Fruit fly (Drosophila melanogaster) whole organism, prepupa: Measurements from ENCODE around the gene CG10348.

Experiments
- Blimp-1 ChIP-seq: fragments of 200-800 bp; sonication (Bioruptor generic); optimal IDR thresholded peaks from 3 replicates; lab custom pipeline; 2017; ENCODE audit warnings: missing biosample characterization, missing genetic modification characterization, mild to moderate bottlenecking, moderate library complexity, missing genetic modification reagents
- CG10669 ChIP-seq: fragments of 200-800 bp; sonication (Bioruptor generic); optimal IDR thresholded peaks from 3 replicates; lab custom pipeline; 2018; ENCODE audit warnings: missing biosample characterization, mild to moderate bottlenecking, missing genetic modification characterization, moderate library complexity
- CG11294 ChIP-seq: fragments of 200-800 bp; sonication (Bioruptor generic); IDR thresholded peaks from 2 replicates; pipeline ENCODE4 v1.3.6; 2022; ENCODE audit warnings: missing biosample characterization, missing genetic modification characterization
- CG11762 ChIP-seq: fragments of 200-800 bp; sonication (Bioruptor generic); optimal IDR thresholded peaks from 3 replicates; lab custom pipeline; 2016; ENCODE audit warnings: missing biosample characterization, missing genetic modification characterization; ENCODE audit not compliant: insufficient read depth
- CG1621 ChIP-seq: fragments of 200-800 bp; sonication (Bioruptor generic); optimal IDR thresholded peaks from 3 replicates; lab custom pipeline; 2018; ENCODE audit warnings: missing biosample characterization, mild to moderate bottlenecking, missing genetic modification characterization
- CG31627 ChIP-seq: fragments of 200-800 bp; sonication (Bioruptor generic); optimal IDR thresholded peaks from 3 replicates; lab custom pipeline; 2016; ENCODE audit warnings: missing biosample characterization, missing genetic modification characterization
- CG34406 ChIP-seq: fragments of 200-800 bp; sonication (Bioruptor generic); optimal IDR thresholded peaks from 3 replicates; lab custom pipeline; 2016; ENCODE audit warnings: missing biosample characterization, missing genetic modification characterization
- CG3919 ChIP-seq: fragments of 200-800 bp; sonication (Bioruptor generic); optimal IDR thresholded peaks from 3 replicates; lab custom pipeline; 2016; ENCODE audit warnings: missing biosample characterization, missing genetic modification characterization
- CG6276 ChIP-seq: fragments of 200-800 bp; sonication (Bioruptor generic); optimal IDR thresholded peaks from 2 replicates; lab custom pipeline; 2017; ENCODE audit warnings: missing biosample characterization, mild to moderate bottlenecking, missing genetic modification characterization
- CG6792 ChIP-seq: fragments of 200-800 bp; sonication (Bioruptor generic); optimal IDR thresholded peaks from 3 replicates; lab custom pipeline; 2016; ENCODE audit warnings: missing biosample characterization, missing genetic modification characterization
- CG6854 ChIP-seq: fragments of 200-800 bp; sonication (Bioruptor generic); optimal IDR thresholded peaks from 2 replicates; lab custom pipeline; 2017; ENCODE audit warnings: missing biosample characterization, mild to moderate bottlenecking, missing genetic modification characterization
- CG8319 ChIP-seq: fragments of 200-800 bp; sonication (Bioruptor generic); optimal IDR thresholded peaks from 3 replicates; lab custom pipeline; 2016; ENCODE audit warnings: missing biosample characterization, missing genetic modification characterization
- CG8632 ChIP-seq: fragments of 200-800 bp; sonication (Bioruptor generic); optimal IDR thresholded peaks from 3 replicates; lab custom pipeline; 2016; ENCODE audit warnings: missing biosample characterization, missing genetic modification characterization
- CG9139 ChIP-seq: fragments of 200-800 bp; sonication (Bioruptor generic); optimal IDR thresholded peaks from 3 replicates; lab custom pipeline; 2017; ENCODE audit warnings: missing biosample characterization, mild to moderate bottlenecking, missing genetic modification characterization
- Eip75B ChIP-seq: fragments of 200-800 bp; sonication (Bioruptor generic); optimal IDR thresholded peaks from 3 replicates; lab custom pipeline; 2016; ENCODE audit warnings: missing biosample characterization, missing genetic modification characterization
- Eip78C ChIP-seq: fragments of 200-800 bp; sonication (Bioruptor generic); peaks from one replicate; lab custom pipeline; 2016; ENCODE audit warnings: missing biosample characterization, missing genetic modification characterization
- Ets21C ChIP-seq: fragments of 200-800 bp; sonication (Bioruptor generic); optimal IDR thresholded peaks from 3 replicates; lab custom pipeline; 2016; ENCODE audit warnings: missing biosample characterization, missing genetic modification characterization
- Hr39 ChIP-seq: fragments of 200-800 bp; sonication (Bioruptor generic); optimal IDR thresholded peaks from 2 replicates; lab custom pipeline; 2016; ENCODE audit warnings: missing biosample characterization, missing genetic modification characterization
- Hr4 ChIP-seq: fragments of 200-800 bp; sonication (Bioruptor generic); optimal IDR thresholded peaks from 3 replicates; lab custom pipeline; 2016; ENCODE audit warnings: missing biosample characterization, missing genetic modification characterization
- Met ChIP-seq: fragments of 200-800 bp; sonication (Bioruptor generic); optimal IDR thresholded peaks from 3 replicates; lab custom pipeline; 2016; ENCODE audit warnings: missing biosample characterization, missing genetic modification characterization
- Smox ChIP-seq: fragments of 200-800 bp; sonication (Bioruptor generic); optimal IDR thresholded peaks from 3 replicates; lab custom pipeline; 2016; ENCODE audit warnings: missing biosample characterization, missing genetic modification characterization
- Sox15 ChIP-seq: fragments of 200-800 bp; sonication (Bioruptor generic); optimal IDR thresholded peaks from 3 replicates; lab custom pipeline; 2016; ENCODE audit warnings: missing biosample characterization, missing genetic modification characterization
- cyc ChIP-seq: fragments of 200-800 bp; sonication (Bioruptor generic); optimal IDR thresholded peaks from 3 replicates; lab custom pipeline; 2016; ENCODE audit warnings: missing biosample characterization, missing genetic modification characterization
- dac ChIP-seq: fragments of 200-800 bp; sonication (Bioruptor generic); optimal IDR thresholded peaks from 2 replicates; lab custom pipeline; 2017; ENCODE audit warnings: missing biosample characterization, mild to moderate bottlenecking, missing genetic modification characterization
- fd59A ChIP-seq: fragments of 200-800 bp; sonication (Bioruptor generic); optimal IDR thresholded peaks from 2 replicates; lab custom pipeline; 2017; ENCODE audit warnings: missing biosample characterization, mild to moderate bottlenecking, missing genetic modification characterization, missing genetic modification reagents
- fd85E ChIP-seq: fragments of 200-800 bp; sonication (Bioruptor generic); optimal IDR thresholded peaks from 3 replicates; lab custom pipeline; 2016; ENCODE audit warnings: missing biosample characterization, missing genetic modification characterization
- fkh ChIP-seq: fragments of 200-800 bp; sonication (Bioruptor generic); optimal IDR thresholded peaks from 3 replicates; lab custom pipeline; 2017; ENCODE audit warnings: missing biosample characterization, mild to moderate bottlenecking, missing genetic modification characterization, moderate library complexity
- pdm3 ChIP-seq: fragments of 200-800 bp; sonication (Bioruptor generic); optimal IDR thresholded peaks from 3 replicates; lab custom pipeline; 2016; ENCODE audit warnings: missing biosample characterization, missing genetic modification characterization
- salr ChIP-seq, 2 experiments: fragments of 200-800 bp; sonication (Bioruptor generic); optimal IDR thresholded peaks; 3 replicates each; lab custom pipeline; 2016 to 2018; ENCODE audit warnings: missing biosample characterization in 2 of 2, missing genetic modification characterization in 2 of 2, mild to moderate bottlenecking in 1 of 2
- ss ChIP-seq, 2 experiments: fragments of 200-800 bp; sonication (Bioruptor generic); optimal IDR thresholded peaks; 2 replicates in 1 of 2; 3 replicates in 1 of 2; lab custom pipeline; 2017 to 2018; ENCODE audit warnings: mild to moderate bottlenecking in 2 of 2, missing biosample characterization in 2 of 2, missing genetic modification characterization in 2 of 2, moderate library complexity in 1 of 2
- svp ChIP-seq: fragments of 200-800 bp; sonication (Bioruptor generic); peaks from one replicate; lab custom pipeline; 2016; ENCODE audit warnings: missing biosample characterization, missing genetic modification characterization
- vri ChIP-seq: fragments of 200-800 bp; sonication (Bioruptor generic); optimal IDR thresholded peaks from 3 replicates; lab custom pipeline; 2016; ENCODE audit warnings: missing biosample characterization, mild to moderate bottlenecking, missing genetic modification characterization

Gene CG10348

DNA sequence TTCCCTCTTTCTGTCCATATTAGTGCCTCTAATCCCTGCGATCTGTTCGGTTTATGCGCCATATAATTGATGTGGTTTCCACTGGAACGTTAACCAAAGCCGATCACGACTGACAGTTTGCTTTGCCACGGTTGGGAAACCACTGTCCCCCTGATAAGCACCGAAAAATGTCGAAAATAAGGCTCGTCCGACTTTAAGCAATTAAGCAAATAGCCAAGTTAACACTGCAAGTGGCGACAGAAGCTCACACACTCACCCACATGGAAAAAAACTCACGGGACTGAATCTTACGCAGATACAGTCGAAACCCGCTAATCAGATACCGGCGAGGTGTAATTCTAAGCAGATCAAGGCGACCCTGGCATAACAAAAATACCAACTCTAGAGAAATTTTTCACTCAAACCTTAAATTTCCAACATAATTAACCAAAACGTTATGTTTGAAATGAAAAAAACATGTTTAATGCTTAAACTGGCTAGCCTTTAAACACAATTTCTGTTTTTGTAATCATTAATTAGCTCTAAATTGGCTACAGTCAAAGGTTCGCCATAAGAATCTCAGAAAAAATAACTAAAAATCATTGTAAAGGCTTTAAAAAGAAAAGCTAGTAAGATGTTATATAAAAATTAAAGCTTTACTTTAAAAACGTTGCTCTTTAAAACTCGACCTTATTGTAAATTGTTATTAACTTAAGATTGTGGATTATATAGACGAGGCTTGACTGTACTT is 54.2 kb downstream of the CG10348 start (continued):
- TF ChIP-seq CG11762 (GFP tag; lab: Kevin White, UChicago) (no peak), CG9139 (GFP tag; lab: Kevin White, UChicago) (no peak), Hr4 (GFP tag; lab: Kevin White, UChicago) (no peak), CG31627 (GFP tag; lab: Kevin White, UChicago) (peak; percentile 67), vri (no peak), CG34406 (GFP tag; lab: Kevin White, UChicago) (no peak), fd85E (no peak), pdm3 (GFP tag; lab: Kevin White, UChicago) (no peak), Blimp-1 (GFP tag; lab: Kevin White, UChicago) (no peak), salr (GFP tag; optimal IDR thresholded peaks at IDR 0.05; lab: Kevin White, UChicago) (no peak), Ets21C (GFP tag; lab: Kevin White, UChicago) (no peak)

DNA sequence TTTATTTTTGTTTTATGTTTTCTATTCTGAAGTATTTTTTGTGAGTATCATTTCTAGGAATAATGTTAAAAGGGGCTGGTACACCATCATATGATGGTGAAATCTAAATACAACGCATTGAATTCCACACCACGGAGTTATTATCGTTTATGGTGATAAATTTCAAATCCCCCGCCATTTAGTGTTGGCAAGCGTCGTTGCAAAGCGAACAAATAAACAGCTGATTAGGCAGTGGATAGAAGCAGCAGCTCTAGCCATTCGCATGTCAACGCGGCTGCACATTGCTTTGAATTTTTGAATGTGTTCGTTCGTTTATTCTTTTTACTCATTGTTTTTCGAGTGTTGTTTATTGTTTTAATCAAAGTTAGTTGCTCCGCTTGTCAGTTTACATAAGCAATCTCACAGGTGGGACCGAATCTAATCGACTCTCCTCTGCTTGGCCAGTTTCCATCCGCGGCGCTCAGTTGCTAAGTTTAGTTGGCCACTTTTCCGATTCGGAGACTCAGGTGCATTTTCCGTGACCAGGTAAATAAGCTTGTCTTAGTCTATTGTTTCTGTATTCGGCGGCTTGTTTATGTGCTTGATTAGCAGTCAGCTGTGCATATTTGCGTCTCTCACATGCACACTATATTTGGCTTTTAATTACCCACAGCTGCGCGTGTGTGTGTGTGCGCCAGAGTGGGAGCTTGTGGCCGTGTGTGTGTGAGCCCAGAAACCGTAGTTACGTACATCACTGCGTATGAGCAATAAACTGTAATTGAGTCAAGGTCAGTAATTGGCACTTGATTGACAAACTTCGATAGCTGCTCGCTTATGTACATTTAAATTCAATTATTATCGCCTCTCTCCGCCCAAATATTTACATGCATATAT is 55.1 kb downstream of the CG10348 start, which contains the start of the genes Mst36Fa and CG31751:
Mst36Fa (minus strand) TSS at position 51 of the 873 bp plus-strand sequence.
CG31751 (plus strand) TSS at position 274 of the 873 bp plus-strand sequence.
- peak; percentile 98 for TF ChIP-seq fkh (GFP tag; lab: Kevin White, UChicago)
- TF ChIP-seq CG10669: no peak
- TF ChIP-seq CG8319 (GFP tag; lab: Kevin White, UChicago): no peak
- TF ChIP-seq Sox15 (GFP tag; lab: Kevin White, UChicago): no peak
- TF ChIP-seq svp (GFP tag; lab: Kevin White, UChicago): peak; percentile 14
- peak; percentile 9 for TF ChIP-seq cyc (GFP tag; lab: Kevin White, UChicago)
- TF ChIP-seq Blimp-1 (GFP tag; lab: Kevin White, UChicago): no peak
- TF ChIP-seq CG8632 (GFP tag; lab: Kevin White, UChicago): no peak
- TF ChIP-seq CG3919 (GFP tag; lab: Kevin White, UChicago): no peak
- TF ChIP-seq, all 60 proteins: peak for 3

dm6 chr2L:18674994-18675393 is 57.3 kb downstream of the CG10348 start, which contains the start of gene Mst36Fb:
Gene Mst36Fb (minus strand): TSS chr2L:18675094.
- TF ChIP-seq Hr39 (no peak), CG6854 (GFP tag; lab: Kevin White, UChicago) (no peak), CG6276 (no peak), CG11294 (GFP tag; lab: Robert Waterston, UW) (no peak), Smox (GFP tag; lab: Kevin White, UChicago) (no peak), Eip78C (GFP tag; lab: Kevin White, UChicago) (no peak), Blimp-1 (GFP tag; lab: Kevin White, UChicago) (no peak), Hr4 (GFP tag; lab: Kevin White, UChicago) (no peak), salr (GFP tag; optimal IDR thresholded peaks at IDR 0.05; lab: Kevin White, UChicago) (no peak), Sox15 (GFP tag; lab: Kevin White, UChicago) (no peak), fd59A (GFP tag; lab: Kevin White, UChicago) (no peak), Met (GFP tag; lab: Kevin White, UChicago) (no peak), dac (no peak), CG9139 (GFP tag; lab: Kevin White, UChicago) (no peak), CG6792 (GFP tag; lab: Kevin White, UChicago) (no peak), CG1621 (tag; lab: Kevin White, UChicago) (no peak), vri (no peak), ss (GFP tag; optimal IDR thresholded peaks at IDR 0.05; lab: Kevin White, UChicago) (no peak), Eip75B (GFP tag; lab: Kevin White, UChicago) (no peak)
- TF ChIP-seq, all 60 proteins: peak for 0
